Worm (Caenorhabditis elegans) whole organism, early embryonic: ENCODE measurements around the gene ztf-27.

Source experiments
- B0310.2 ChIP-seq: sonication (generic microtip); optimal IDR thresholded peaks from 2 replicates; lab custom pipeline; 2016; ENCODE audit warnings: mild to moderate bottlenecking, missing genetic modification characterization, missing compliant biosample characterization
- F13C5.2 ChIP-seq: sonication (generic microtip); optimal IDR thresholded peaks from 2 replicates; lab custom pipeline; 2017; ENCODE audit warnings: mild to moderate bottlenecking, missing genetic modification characterization, inconsistent platforms, missing compliant biosample characterization
- aly-1 ChIP-seq: sonication (generic microtip); optimal IDR thresholded peaks from 2 replicates; lab custom pipeline; 2016; ENCODE audit warnings: missing genetic modification characterization, missing compliant biosample characterization
- ama-1 ChIP-seq: fragments of 150-350 bp; optimal IDR thresholded peaks from 2 replicates; lab custom pipeline; 2014
- ceh-13 ChIP-seq: fragments of 200-800 bp; sonication (Bioruptor generic); optimal IDR thresholded peaks from 2 replicates; lab custom pipeline; 2018; ENCODE audit warnings: mild to moderate bottlenecking, missing genetic modification characterization, missing compliant biosample characterization
- ceh-36 ChIP-seq: sonication (generic microtip); optimal IDR thresholded peaks from 2 replicates; lab custom pipeline; 2016; ENCODE audit warnings: missing genetic modification characterization, inconsistent platforms, missing compliant biosample characterization
- ets-7 ChIP-seq: sonication (generic microtip); optimal IDR thresholded peaks from 2 replicates; lab custom pipeline; 2016; ENCODE audit warnings: missing genotype, missing genetic modification characterization, missing compliant biosample characterization
- flt-1 ChIP-seq: fragments of 200-800 bp; sonication (Bioruptor generic); IDR thresholded peaks from 2 replicates; pipeline ENCODE4 v1.3.6; 2022; ENCODE audit warnings: missing genetic modification characterization, missing compliant biosample characterization
- hmbx-1 ChIP-seq: sonication (generic microtip); optimal IDR thresholded peaks from 2 replicates; lab custom pipeline; 2016; ENCODE audit warnings: mild to moderate bottlenecking, missing genetic modification characterization, missing compliant biosample characterization
- hmg-4 ChIP-seq: fragments of 200-800 bp; sonication (Bioruptor generic); optimal IDR thresholded peaks from 2 replicates; lab custom pipeline; 2018; ENCODE audit warnings: mild to moderate bottlenecking, missing genetic modification characterization, missing compliant biosample characterization
- hnd-1 ChIP-seq: sonication (generic microtip); optimal IDR thresholded peaks from 2 replicates; lab custom pipeline; 2016; ENCODE audit warnings: missing genetic modification characterization, missing compliant biosample characterization
- pes-1 ChIP-seq: fragments of 200-800 bp; sonication (Bioruptor generic); IDR thresholded peaks from 2 replicates; pipeline ENCODE4 v1.3.6; 2022; ENCODE audit warnings: missing genetic modification reagents, missing genetic modification characterization, missing compliant biosample characterization
- scrt-1 ChIP-seq: fragments of 200-800 bp; sonication (Bioruptor generic); IDR thresholded peaks from 2 replicates; pipeline ENCODE4 v1.3.6; 2022; ENCODE audit warnings: missing genetic modification characterization, missing compliant biosample characterization
- sea-1 ChIP-seq: fragments of 200-800 bp; sonication (Bioruptor generic); conservative IDR thresholded peaks from 2 replicates; pipeline ENCODE4 v1.3.6; 2022; ENCODE audit warnings: missing genetic modification characterization, missing compliant biosample characterization
- tbx-11 ChIP-seq: fragments of 200-800 bp; sonication (Bioruptor generic); IDR thresholded peaks from 2 replicates; pipeline ENCODE4 v1.3.6; 2022; ENCODE audit warnings: missing genetic modification characterization, missing compliant biosample characterization
- tbx-37 ChIP-seq: fragments of 200-800 bp; sonication (Bioruptor generic); conservative IDR thresholded peaks from 2 replicates; pipeline ENCODE4 v1.3.6; 2022; ENCODE audit warnings: missing genetic modification reagents, missing genetic modification characterization, missing compliant biosample characterization
- tra-4 ChIP-seq: sonication (generic microtip); optimal IDR thresholded peaks from 2 replicates; lab custom pipeline; 2017; ENCODE audit warnings: missing genetic modification characterization, missing compliant biosample characterization

Gene ztf-27

ce11 chrII:10384680-10385383 lies at the start of gene ztf-27:
Gene ztf-27 (plus strand): TSS chrII:10385333.
- no peak for TF ChIP-seq tbx-11 (GFP tag; lab: Robert Waterston, UW)
- no peak for TF ChIP-seq B0310.2 (tag; lab: Kevin White, UChicago)
- TF ChIP-seq hmg-4: peak; percentile 33
- TF ChIP-seq tbx-37 (GFP tag; lab: Robert Waterston, UW): no peak
- TF ChIP-seq sea-1: no peak

ce11 chrII:10345012-10345411 lies 40.1 kb upstream of the ztf-27 start, which contains the start of gene pro-2:
Gene pro-2 (minus strand): TSS chrII:10345112.
- TF ChIP-seq aly-1 (tag; lab: Kevin White, UChicago) (no peak), scrt-1 (no peak), ceh-13 (GFP tag; lab: Kevin White, UChicago) (no peak), hnd-1 (no peak), tbx-11 (GFP tag; lab: Robert Waterston, UW) (no peak), tra-4 (tag; lab: Kevin White, UChicago) (no peak), sea-1 (no peak), B0310.2 (tag; lab: Kevin White, UChicago) (no peak), F13C5.2 (tag; lab: Kevin White, UChicago) (no peak), tbx-37 (GFP tag; lab: Robert Waterston, UW) (no peak), hmbx-1 (no peak), ets-7 (tag; lab: Kevin White, UChicago) (no peak), flt-1 (no peak), ceh-36 (tag; lab: Kevin White, UChicago) (no peak), hmg-4 (no peak), ama-1 (no peak), pes-1 (GFP tag; lab: Robert Waterston, UW) (no peak)

- TF ChIP-seq ama-1 (no peak), tbx-37 (GFP tag; lab: Robert Waterston, UW) (no peak), hmbx-1 (no peak), scrt-1 (no peak), sea-1 (no peak), ceh-36 (tag; lab: Kevin White, UChicago) (no peak), flt-1 (no peak), tbx-11 (GFP tag; lab: Robert Waterston, UW) (no peak), ets-7 (tag; lab: Kevin White, UChicago) (no peak), pes-1 (GFP tag; lab: Robert Waterston, UW) (no peak), F13C5.2 (tag; lab: Kevin White, UChicago) (no peak)
These were observed 39.1 kb upstream of the ztf-27 start, which contains the start of gene C07E3.10 for ce11 chrII:10346075-10346474. Gene C07E3.10 (plus strand): TSS chrII:10346375.

ce11 chrII:10349915-10350314 lies 35.2 kb upstream of the ztf-27 start, which contains the start of gene stip-1:
Gene stip-1 (minus strand): TSS chrII:10350012.
- TF ChIP-seq sea-1 (no peak), scrt-1 (no peak), tbx-11 (GFP tag; lab: Robert Waterston, UW) (no peak), hmbx-1 (no peak), pes-1 (GFP tag; lab: Robert Waterston, UW) (no peak), hmg-4 (no peak), tra-4 (tag; lab: Kevin White, UChicago) (no peak)

- TF ChIP-seq tra-4 (tag; lab: Kevin White, UChicago): no peak
- no peak for TF ChIP-seq ceh-36 (tag; lab: Kevin White, UChicago)
- no peak for TF ChIP-seq F13C5.2 (tag; lab: Kevin White, UChicago)
- no peak for TF ChIP-seq ets-7 (tag; lab: Kevin White, UChicago)
- no peak for TF ChIP-seq tbx-11 (GFP tag; lab: Robert Waterston, UW)
- TF ChIP-seq aly-1 (tag; lab: Kevin White, UChicago): no peak
- TF ChIP-seq hmg-4: no peak
- TF ChIP-seq scrt-1: no peak
- no peak for TF ChIP-seq hmbx-1
- no peak for TF ChIP-seq tbx-37 (GFP tag; lab: Robert Waterston, UW)
- no peak for TF ChIP-seq pes-1 (GFP tag; lab: Robert Waterston, UW)
- no peak for TF ChIP-seq ama-1
- TF ChIP-seq hnd-1: no peak
- TF ChIP-seq B0310.2 (tag; lab: Kevin White, UChicago): no peak
- TF ChIP-seq flt-1: no peak
- TF ChIP-seq ceh-13 (GFP tag; lab: Kevin White, UChicago): no peak
- TF ChIP-seq sea-1: no peak
These were observed 34.6 kb upstream of the ztf-27 start, which contains the start of gene C07E3.9 for ce11 chrII:10350487-10350886. Gene C07E3.9 (plus strand): TSS chrII:10350756.

ce11 chrII:10351963-10352362 lies 33.2 kb upstream of the ztf-27 start, which contains the start of gene C07E3.8:
Gene C07E3.8 (plus strand): TSS chrII:10352263.
- TF ChIP-seq aly-1 (tag; lab: Kevin White, UChicago) (no peak), tra-4 (tag; lab: Kevin White, UChicago) (no peak), sea-1 (no peak), scrt-1 (no peak), ceh-36 (tag; lab: Kevin White, UChicago) (no peak), ets-7 (tag; lab: Kevin White, UChicago) (no peak), tbx-11 (GFP tag; lab: Robert Waterston, UW) (no peak), hnd-1 (no peak), pes-1 (GFP tag; lab: Robert Waterston, UW) (no peak), hmbx-1 (no peak), ceh-13 (GFP tag; lab: Kevin White, UChicago) (no peak), hmg-4 (no peak), tbx-37 (GFP tag; lab: Robert Waterston, UW) (no peak), B0310.2 (tag; lab: Kevin White, UChicago) (no peak), flt-1 (no peak), F13C5.2 (tag; lab: Kevin White, UChicago) (no peak), ama-1 (no peak)

- no peak for TF ChIP-seq hmg-4
- no peak for TF ChIP-seq B0310.2 (tag; lab: Kevin White, UChicago)
These were observed 27.6 kb upstream of the ztf-27 start, which contains the start of gene C07E3.3 for ce11 chrII:10357468-10358007. Gene C07E3.3 (minus strand): TSS chrII:10357518.
